Worm (Caenorhabditis elegans) whole organism, L1 larva: ENCODE results near the gene srh-19.
A peak's percentile ranks its signal among the peaks of the same experiment; 100 is the strongest.
"Not testable (repeated sequence)": the region's sequence is repeated elsewhere in the genome, so short reads cannot be mapped to it uniquely, and the experiment has no call there.

Experiments
- C34B4.2 ChIP-seq: sonication (generic microtip); optimal IDR thresholded peaks from 2 replicates; lab custom pipeline; 2017; ENCODE audit warnings: mild to moderate bottlenecking, missing genetic modification characterization, missing compliant biosample characterization
- F16B12.6 ChIP-seq: fragments of 150-350 bp; optimal IDR thresholded peaks from 2 replicates; lab custom pipeline; 2014; ENCODE audit warnings: missing biosample characterization, missing genetic modification characterization
- ama-1 ChIP-seq: fragments of 150-350 bp; optimal IDR thresholded peaks from 2 replicates; lab custom pipeline; 2014
- blmp-1 ChIP-seq: fragments of 150-350 bp; optimal IDR thresholded peaks from 2 replicates; lab custom pipeline; 2014; ENCODE audit warnings: missing biosample characterization, missing genetic modification characterization
- ceh-8 ChIP-seq: fragments of 200-800 bp; sonication (Bioruptor generic); optimal IDR thresholded peaks from 2 replicates; lab custom pipeline; 2018; ENCODE audit warnings: mild to moderate bottlenecking, missing genetic modification characterization, moderate library complexity, missing compliant biosample characterization
- efl-1 ChIP-seq, 4 experiments: fragments of 150-350 bp; optimal IDR thresholded peaks in 3 of 4; peaks in 1 of 4; 1 replicate in 1 of 4; 2 replicates in 3 of 4; lab custom pipeline; 2014; ENCODE audit warnings: missing biosample characterization in 2 of 4, missing genetic modification characterization in 2 of 4, missing genetic modification reagents in 2 of 4
- elt-2 ChIP-seq: sonication (generic microtip); optimal IDR thresholded peaks from 2 replicates; lab custom pipeline; 2016; ENCODE audit warnings: missing genetic modification characterization, mild to moderate bottlenecking, inconsistent platforms, missing compliant biosample characterization, missing genetic modification reagents
- ets-5 ChIP-seq: fragments of 200-800 bp; sonication (Bioruptor generic); IDR thresholded peaks from 2 replicates; pipeline ENCODE4 v1.3.6; 2022; ENCODE audit warnings: missing genetic modification characterization, missing compliant biosample characterization
- fkh-10 ChIP-seq: sonication (generic microtip); optimal IDR thresholded peaks from 2 replicates; lab custom pipeline; 2017; ENCODE audit warnings: missing biosample characterization, missing genetic modification reagents, missing genetic modification characterization
- fkh-4 ChIP-seq: sonication (generic microtip); optimal IDR thresholded peaks from 2 replicates; lab custom pipeline; 2016; ENCODE audit warnings: missing compliant biosample characterization, missing genetic modification characterization, borderline replicate concordance
- fos-1 ChIP-seq: fragments of 150-350 bp; optimal IDR thresholded peaks from 2 replicates; lab custom pipeline; 2014; ENCODE audit warnings: missing biosample characterization, missing genetic modification characterization
- hlh-4 ChIP-seq: sonication (generic microtip); optimal IDR thresholded peaks from 2 replicates; lab custom pipeline; 2016; ENCODE audit warnings: mild to moderate bottlenecking, missing genetic modification characterization, missing compliant biosample characterization
- isw-1 ChIP-seq: fragments of 200-800 bp; sonication (Bioruptor generic); IDR thresholded peaks from 2 replicates; pipeline ENCODE4 v1.3.6; 2022; ENCODE audit warnings: missing genetic modification characterization, missing compliant biosample characterization
- jun-1 ChIP-seq: fragments of 150-350 bp; optimal IDR thresholded peaks from 2 replicates; lab custom pipeline; 2014; ENCODE audit warnings: missing biosample characterization, missing genetic modification reagents, missing genetic modification characterization
- lin-35 ChIP-seq, 2 experiments: fragments of 150-350 bp; optimal IDR thresholded peaks; 2 replicates each; lab custom pipeline; 2014; ENCODE audit warnings: missing biosample characterization in 2 of 2, missing genetic modification characterization in 2 of 2, missing genetic modification reagents in 2 of 2
- lin-39 ChIP-seq: fragments of 150-350 bp; optimal IDR thresholded peaks from 2 replicates; lab custom pipeline; 2014; ENCODE audit warnings: missing biosample characterization, missing genetic modification reagents, missing genetic modification characterization
- mab-9 ChIP-seq: fragments of 200-800 bp; sonication (Bioruptor generic); IDR thresholded peaks from 2 replicates; pipeline ENCODE4 v1.3.6; 2022; ENCODE audit warnings: missing genetic modification reagents, missing genetic modification characterization, missing compliant biosample characterization
- mdl-1 ChIP-seq, 2 experiments: fragments of 150-350 bp; optimal IDR thresholded peaks; 2 replicates each; lab custom pipeline; 2014 to 2017; ENCODE audit warnings: missing biosample characterization in 2 of 2, missing genetic modification characterization in 2 of 2, inconsistent platforms in 1 of 2
- mef-2 ChIP-seq: fragments of 150-350 bp; optimal IDR thresholded peaks from 2 replicates; lab custom pipeline; 2014; ENCODE audit warnings: missing biosample characterization, missing genetic modification characterization
- nhr-11 ChIP-seq: fragments of 150-350 bp; optimal IDR thresholded peaks from 2 replicates; lab custom pipeline; 2014; ENCODE audit warnings: missing biosample characterization, missing genetic modification characterization
- nhr-12 ChIP-seq: sonication (generic microtip); optimal IDR thresholded peaks from 2 replicates; lab custom pipeline; 2017; ENCODE audit warnings: missing biosample characterization, missing genetic modification characterization
- nhr-19 ChIP-seq: fragments of 200-800 bp; sonication (Bioruptor generic); conservative IDR thresholded peaks from 2 replicates; pipeline ENCODE4 v1.3.6; 2022; ENCODE audit warnings: missing genetic modification characterization, missing compliant biosample characterization
- nhr-20 ChIP-seq: sonication (generic microtip); optimal IDR thresholded peaks from 2 replicates; lab custom pipeline; 2016; ENCODE audit warnings: mild to moderate bottlenecking, missing genetic modification characterization, missing compliant biosample characterization
- nhr-28 ChIP-seq: fragments of 150-350 bp; optimal IDR thresholded peaks from 2 replicates; lab custom pipeline; 2014; ENCODE audit warnings: missing biosample characterization, missing genetic modification characterization
- nhr-84 ChIP-seq: sonication (generic microtip); optimal IDR thresholded peaks from 2 replicates; lab custom pipeline; 2017; ENCODE audit warnings: missing biosample characterization, missing genetic modification characterization
- nhr-85 ChIP-seq: sonication (generic microtip); peaks from one replicate; lab custom pipeline; 2016; ENCODE audit warnings: missing genetic modification characterization, inconsistent platforms, missing compliant biosample characterization
- pax-3 ChIP-seq: fragments of 200-800 bp; sonication (Bioruptor generic); optimal IDR thresholded peaks from 2 replicates; lab custom pipeline; 2018; ENCODE audit warnings: mild to moderate bottlenecking, missing genetic modification characterization, moderate library complexity, missing compliant biosample characterization
- snpc-4 ChIP-seq: fragments of 150-350 bp; optimal IDR thresholded peaks from 2 replicates; lab custom pipeline; 2014; ENCODE audit warnings: missing biosample characterization, missing genetic modification characterization
- snu-23 ChIP-seq: sonication (generic microtip); optimal IDR thresholded peaks from 2 replicates; lab custom pipeline; 2016; ENCODE audit warnings: missing genetic modification characterization, missing compliant biosample characterization
- sup-37 ChIP-seq: fragments of 200-800 bp; sonication (Bioruptor generic); optimal IDR thresholded peaks from 2 replicates; lab custom pipeline; 2018; ENCODE audit warnings: mild to moderate bottlenecking, missing genetic modification characterization, missing compliant biosample characterization
- tbx-2 ChIP-seq: sonication (generic microtip); optimal IDR thresholded peaks from 2 replicates; lab custom pipeline; 2016; ENCODE audit warnings: missing genetic modification characterization, missing compliant biosample characterization
- tlp-1 ChIP-seq: fragments of 150-350 bp; optimal IDR thresholded peaks from 2 replicates; lab custom pipeline; 2014; ENCODE audit warnings: missing biosample characterization, missing genetic modification characterization
- unc-130 ChIP-seq: fragments of 150-350 bp; optimal IDR thresholded peaks from 2 replicates; lab custom pipeline; 2017; ENCODE audit warnings: missing biosample characterization, missing genetic modification characterization, inconsistent platforms
- unc-30 ChIP-seq: sonication (generic microtip); optimal IDR thresholded peaks from 2 replicates; lab custom pipeline; 2017; ENCODE audit warnings: missing biosample characterization, missing genetic modification characterization
- unc-62 ChIP-seq: fragments of 150-350 bp; optimal IDR thresholded peaks from 2 replicates; lab custom pipeline; 2014; ENCODE audit warnings: missing biosample characterization, missing genetic modification reagents, missing genetic modification characterization
- ztf-11 ChIP-seq, 2 experiments: sonication (generic microtip); optimal IDR thresholded peaks; 2 replicates each; lab custom pipeline; 2016 to 2017; ENCODE audit warnings: missing genetic modification characterization in 2 of 2, missing biosample characterization in 1 of 2, missing compliant biosample characterization in 1 of 2
- ztf-4 ChIP-seq: fragments of 150-350 bp; optimal IDR thresholded peaks from 2 replicates; lab custom pipeline; 2014; ENCODE audit warnings: missing biosample characterization, missing genetic modification characterization

srh-19 gene

DNA sequence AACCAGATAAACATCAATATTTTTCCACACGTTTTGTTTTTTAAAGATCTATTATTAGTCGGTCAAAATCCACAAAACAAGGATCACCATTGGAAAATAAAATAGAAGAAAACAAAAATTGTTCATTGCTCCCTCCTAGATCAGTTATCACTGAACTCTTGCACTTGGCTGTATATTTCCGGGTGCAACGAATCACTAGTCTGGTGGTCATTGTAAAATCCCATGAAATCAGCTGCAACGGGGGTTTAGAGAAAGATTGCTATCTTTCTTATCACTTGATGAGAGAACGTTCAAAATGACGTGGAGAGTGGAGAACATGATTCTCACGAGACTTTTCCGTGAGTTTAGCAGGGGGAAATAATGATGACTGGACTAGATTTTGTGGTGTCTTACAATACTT is 17.2 kb upstream of the srh-19 start (continued):
- no peak for TF ChIP-seq sup-37 (GFP tag; lab: Kevin White, UChicago)
- TF ChIP-seq mdl-1 (tag; optimal IDR thresholded peaks at IDR 0.05; lab: Kevin White, UChicago): peak in 1 of 2 experiments; percentile 19
- no peak for TF ChIP-seq tlp-1
- no peak for TF ChIP-seq fkh-4 (tag; lab: Kevin White, UChicago)
- no peak for TF ChIP-seq ztf-4
- no peak for TF ChIP-seq mef-2 (tag; lab: Kevin White, UChicago)
- TF ChIP-seq nhr-20 (tag; lab: Kevin White, UChicago): peak; percentile 49
- TF ChIP-seq ceh-8 (GFP tag; lab: Kevin White, UChicago): no peak
- no peak for TF ChIP-seq ztf-11 (tag; optimal IDR thresholded peaks at IDR 0.05; lab: Kevin White, UChicago)

DNA sequence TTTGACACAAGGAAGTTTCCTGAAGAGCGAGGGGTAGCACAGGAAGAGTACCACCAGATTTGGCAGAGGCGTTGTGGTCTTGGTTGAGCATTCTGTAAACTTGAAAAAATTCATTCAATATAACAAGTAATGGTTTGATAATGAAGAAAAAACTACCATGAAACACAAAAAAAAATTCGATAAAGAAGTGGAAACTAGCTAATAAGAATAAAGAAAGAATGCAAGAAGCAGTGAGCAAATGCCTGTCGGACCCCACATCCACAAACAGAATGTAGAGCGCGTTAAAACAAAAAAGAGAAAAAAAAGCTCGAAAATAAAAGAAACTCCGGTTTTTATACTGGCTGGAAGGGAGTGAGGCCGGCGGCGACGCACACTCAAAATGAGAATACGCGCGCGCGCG is 15.4 kb upstream of the srh-19 start, which contains the start of gene H39E20.1:
Gene H39E20.1, minus strand, starts transcription at position 101 of the 400 bp plus-strand sequence.
- TF ChIP-seq nhr-28 (tag; lab: Kevin White, UChicago) (no peak), C34B4.2 (tag; lab: Kevin White, UChicago) (no peak), jun-1 (tag; lab: Kevin White, UChicago) (no peak), blmp-1 (tag; lab: Kevin White, UChicago) (no peak), ztf-11 (tag; optimal IDR thresholded peaks at IDR 0.05; lab: Kevin White, UChicago) (no peak), nhr-84 (tag; lab: Kevin White, UChicago) (no peak), lin-39 (no peak), nhr-85 (no peak), elt-2 (tag; lab: Kevin White, UChicago) (no peak), hlh-4 (tag; lab: Kevin White, UChicago) (no peak), ceh-8 (GFP tag; lab: Kevin White, UChicago) (no peak), tlp-1 (no peak), mab-9 (GFP tag; lab: Robert Waterston, UW) (no peak), fkh-4 (tag; lab: Kevin White, UChicago) (no peak), nhr-19 (GFP tag; lab: Robert Waterston, UW) (no peak)

DNA sequence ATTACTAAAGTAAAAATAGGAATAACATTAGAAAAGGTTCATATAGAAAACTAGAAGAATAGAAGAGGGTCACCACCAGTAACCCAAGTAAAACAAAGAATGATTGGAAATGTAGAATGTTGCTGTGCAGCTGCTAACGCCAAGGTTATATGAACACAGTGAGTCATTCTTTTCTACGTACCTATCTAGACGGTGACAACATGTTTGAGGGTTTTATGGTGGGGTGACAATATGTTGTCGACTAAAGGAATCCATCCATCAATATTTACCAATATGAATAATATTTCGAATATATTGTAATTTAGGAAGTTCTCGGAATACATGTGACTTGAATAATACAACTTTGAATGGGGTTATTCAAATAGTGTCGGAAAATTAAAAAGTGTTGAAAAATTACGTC is 11.7 kb upstream of the srh-19 start, which contains the start of gene ZK402.5:
Gene ZK402.5, minus strand, starts transcription at position 101 of the 400 bp plus-strand sequence.
- TF ChIP-seq nhr-11 (no peak), pax-3 (tag; lab: Kevin White, UChicago) (no peak), fkh-4 (tag; lab: Kevin White, UChicago) (no peak), snu-23 (GFP tag; lab: Kevin White, UChicago) (no peak), ama-1 (no peak), isw-1 (GFP tag; lab: Robert Waterston, UW) (no peak), unc-130 (tag; lab: Kevin White, UChicago) (no peak), elt-2 (tag; lab: Kevin White, UChicago) (no peak), efl-1 (optimal IDR thresholded peaks at IDR 0.05; lab: Kevin White, UChicago) (no peak), efl-1 (GFP tag; optimal IDR thresholded peaks at IDR 0.05 in 1 of 2; lab: Kevin White, UChicago) (no peak), ztf-4 (no peak), F16B12.6 (tag; lab: Kevin White, UChicago) (no peak), mef-2 (tag; lab: Kevin White, UChicago) (no peak), nhr-19 (GFP tag; lab: Robert Waterston, UW) (no peak), snpc-4 (tag; lab: Kevin White, UChicago) (no peak), unc-30 (tag; lab: Kevin White, UChicago) (no peak), nhr-12 (tag; lab: Kevin White, UChicago) (no peak)

DNA sequence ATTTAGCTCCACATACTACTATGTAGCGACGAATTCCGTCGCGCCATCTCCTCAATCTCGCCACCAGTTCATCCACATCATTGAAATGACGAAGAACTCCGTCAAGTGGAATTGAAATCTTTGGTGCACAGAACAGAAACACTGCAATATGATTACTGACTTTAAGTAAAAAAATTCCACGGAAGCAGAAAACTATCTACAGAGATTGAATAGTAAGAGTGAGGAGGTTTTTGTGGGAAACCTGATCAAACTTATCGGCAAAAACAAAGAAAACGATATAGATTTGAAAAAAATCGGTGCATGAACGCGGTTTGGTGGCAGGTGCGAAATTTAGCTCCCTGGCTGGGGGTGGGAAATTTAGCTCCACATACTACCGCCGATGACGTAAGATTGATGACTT is 9.5 kb upstream of the srh-19 start, which contains the start of gene ZK402.2:
Gene ZK402.2, plus strand, starts transcription at position 301 of the 400 bp plus-strand sequence.
- not testable (repeated sequence) for TF ChIP-seq fos-1; fkh-10 (GFP tag; lab: Kevin White, UChicago); lin-35 (GFP tag; optimal IDR thresholded peaks at IDR 0.05; lab: Kevin White, UChicago)

DNA sequence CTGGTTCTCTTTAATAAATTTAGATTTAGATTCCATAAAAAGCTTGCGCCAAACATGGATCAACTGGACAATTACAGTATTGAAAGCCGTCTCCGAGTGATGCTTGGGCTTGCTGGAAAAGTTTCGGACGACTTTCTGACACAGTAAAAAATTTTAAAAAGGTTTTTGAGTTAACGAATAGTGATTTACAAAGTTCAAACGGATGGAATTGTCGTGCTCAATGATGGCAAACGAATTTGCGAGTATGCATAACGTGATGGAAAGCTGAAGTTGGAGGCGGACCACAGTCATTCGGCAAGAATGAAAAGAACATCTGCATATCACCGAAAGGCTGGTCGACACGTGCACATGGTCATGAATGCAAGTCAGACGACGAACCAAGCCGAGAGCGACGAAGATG is 9.0 kb upstream of the srh-19 start, which contains the start of gene ZK402.1:
Gene ZK402.1, plus strand, starts transcription at position 301 of the 400 bp plus-strand sequence.
- TF ChIP-seq ets-5 (GFP tag; lab: Robert Waterston, UW); unc-62 (GFP tag; lab: Kevin White, UChicago); tbx-2 (tag; lab: Kevin White, UChicago): not testable (repeated sequence)
